Worm (Caenorhabditis elegans): Measurements from ENCODE around the gene unc-79.

Gene unc-79

DNA sequence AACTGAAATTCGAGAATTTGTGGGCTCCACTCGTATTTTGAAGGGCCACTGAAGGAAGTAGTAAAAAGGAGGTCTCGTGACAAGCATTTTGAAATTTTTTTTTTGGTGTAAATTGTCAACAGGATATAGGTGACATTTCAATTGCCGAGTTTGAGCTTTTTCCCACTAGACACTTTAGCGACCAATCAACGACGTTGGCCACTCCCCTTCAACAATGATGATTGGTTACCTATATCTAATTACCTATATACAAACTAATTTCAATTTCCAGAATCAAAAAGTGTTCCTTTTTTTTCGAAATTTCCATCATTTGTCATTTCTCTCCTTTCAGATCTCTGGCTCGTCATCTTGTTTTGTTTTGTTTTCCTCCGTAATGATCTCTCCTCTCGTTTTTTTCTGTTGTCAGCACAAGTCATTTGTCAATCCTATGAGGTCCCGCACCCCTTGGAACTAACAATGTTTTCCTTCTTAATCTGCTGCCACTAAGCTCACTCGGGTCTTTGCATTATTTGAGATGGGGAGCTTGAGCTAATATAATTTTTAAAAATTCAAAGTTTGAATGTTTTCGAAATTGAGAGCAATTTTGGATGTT lies 41.6 kb downstream of the unc-79 start:
- TF ChIP-seq nhr-12 (tag; optimal IDR thresholded peaks at IDR 0.05) = no peak
- TF ChIP-seq mbf-1 (tag; optimal IDR thresholded peaks at IDR 0.05) = no peak
- TF ChIP-seq Y55F3AM.14 (GFP tag; optimal IDR thresholded peaks at IDR 0.05) = no peak
- TF ChIP-seq sma-9 (GFP tag; optimal IDR thresholded peaks at IDR 0.05) = no peak
- no peak for TF ChIP-seq sma-9 (tag; optimal IDR thresholded peaks at IDR 0.05)
- TF ChIP-seq lin-13 (GFP tag; optimal IDR thresholded peaks at IDR 0.05) = no peak
- TF ChIP-seq egl-27 (tag; optimal IDR thresholded peaks at IDR 0.05) = no peak
- TF ChIP-seq crh-2 (tag; optimal IDR thresholded peaks at IDR 0.05) = no peak
- no peak for TF ChIP-seq lsy-2 (tag; optimal IDR thresholded peaks at IDR 0.05)
- TF ChIP-seq F13H6.1 (tag; optimal IDR thresholded peaks at IDR 0.05) = no peak
- no peak for TF ChIP-seq nhr-21 (tag; optimal IDR thresholded peaks at IDR 0.05)
- TF ChIP-seq unc-62 (GFP tag; optimal IDR thresholded peaks at IDR 0.05) = no peak
- TF ChIP-seq ZK546.5 (tag; optimal IDR thresholded peaks at IDR 0.05) = no peak
- no peak for TF ChIP-seq nhr-6 (tag; optimal IDR thresholded peaks at IDR 0.05)
- TF ChIP-seq nhr-129 (tag; optimal IDR thresholded peaks at IDR 0.05) = no peak
- no peak for TF ChIP-seq zag-1 (tag; optimal IDR thresholded peaks at IDR 0.05)
- TF ChIP-seq ceh-16 (tag; optimal IDR thresholded peaks at IDR 0.05) = no peak
- no peak for TF ChIP-seq nhr-11 (tag; optimal IDR thresholded peaks at IDR 0.05)

DNA sequence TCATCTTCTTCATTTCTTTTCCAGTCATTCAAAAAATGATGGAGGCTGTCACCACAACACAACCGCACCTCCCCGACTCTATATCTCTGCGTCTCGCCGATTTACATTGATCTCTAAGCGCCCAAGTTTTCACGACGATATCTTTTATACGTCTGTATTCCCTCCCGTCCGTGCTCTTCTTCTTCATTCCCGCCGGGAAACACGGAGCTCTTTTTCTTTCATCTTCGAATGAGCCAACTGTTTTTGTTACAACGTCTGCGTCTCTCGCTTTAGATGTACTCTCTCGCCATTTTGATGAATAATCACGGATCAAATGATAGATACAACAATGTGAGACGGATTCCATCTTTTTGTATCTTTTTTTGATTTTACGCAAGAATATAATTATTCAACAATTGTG lies 47.2 kb downstream of the unc-79 start:
- TF ChIP-seq snpc-4 (tag; optimal IDR thresholded peaks at IDR 0.05) = no peak
- TF ChIP-seq ZK546.5 (tag; optimal IDR thresholded peaks at IDR 0.05) = no peak
- TF ChIP-seq lin-13 (GFP tag; optimal IDR thresholded peaks at IDR 0.05) = no peak
- TF ChIP-seq lin-11 (tag; optimal IDR thresholded peaks at IDR 0.05) = no peak
- peak; percentile 19 for TF ChIP-seq C34F6.9 (tag; optimal IDR thresholded peaks at IDR 0.05)
- no peak for TF ChIP-seq nhr-21 (tag; optimal IDR thresholded peaks at IDR 0.05)
- TF ChIP-seq fos-1 (tag; optimal IDR thresholded peaks at IDR 0.05) = no peak
- TF ChIP-seq ama-1 (optimal IDR thresholded peaks at IDR 0.05) = no peak
- TF ChIP-seq nhr-77 (tag; optimal IDR thresholded peaks at IDR 0.05) = no peak
- TF ChIP-seq ztf-4 (tag; optimal IDR thresholded peaks at IDR 0.05) = no peak
- TF ChIP-seq sma-3 (GFP tag; optimal IDR thresholded peaks at IDR 0.05) = no peak
- no peak for TF ChIP-seq elt-3 (tag; optimal IDR thresholded peaks at IDR 0.05)
- no peak for TF ChIP-seq ztf-11 (tag; optimal IDR thresholded peaks at IDR 0.05)
- no peak for TF ChIP-seq blmp-1 (tag; optimal IDR thresholded peaks at IDR 0.05; ENCODE audit: insufficient read depth)
- no peak for TF ChIP-seq nhr-25 (tag; optimal IDR thresholded peaks at IDR 0.05)
- TF ChIP-seq nhr-11 (tag; optimal IDR thresholded peaks at IDR 0.05) = no peak
- TF ChIP-seq zag-1 (tag; optimal IDR thresholded peaks at IDR 0.05) = no peak
- TF ChIP-seq nhr-10 (tag; optimal IDR thresholded peaks at IDR 0.05) = no peak
- no peak for TF ChIP-seq lin-39 (tag; optimal IDR thresholded peaks at IDR 0.05)
- peak; percentile 47 for TF ChIP-seq sma-9 (GFP tag; optimal IDR thresholded peaks at IDR 0.05)
- no peak for TF ChIP-seq sma-9 (tag; optimal IDR thresholded peaks at IDR 0.05)
- TF ChIP-seq Y55F3AM.14 (GFP tag; optimal IDR thresholded peaks at IDR 0.05) = no peak
- TF ChIP-seq skn-1 (tag; optimal IDR thresholded peaks at IDR 0.05) = no peak
- TF ChIP-seq lsy-2 (tag; optimal IDR thresholded peaks at IDR 0.05) = peak in 1 of 2 experiments; percentile 52
- TF ChIP-seq unc-39 (tag; optimal IDR thresholded peaks at IDR 0.05) = no peak
- no peak for TF ChIP-seq nhr-12 (tag; optimal IDR thresholded peaks at IDR 0.05)
- no peak for TF ChIP-seq nhr-6 (tag; optimal IDR thresholded peaks at IDR 0.05)
- no peak for TF ChIP-seq crh-2 (tag; optimal IDR thresholded peaks at IDR 0.05)
- no peak for TF ChIP-seq ceh-82 (tag; optimal IDR thresholded peaks at IDR 0.05)
- no peak for TF ChIP-seq nhr-129 (tag; optimal IDR thresholded peaks at IDR 0.05)
- TF ChIP-seq F13H6.1 (tag; optimal IDR thresholded peaks at IDR 0.05) = peak; percentile 64

DNA sequence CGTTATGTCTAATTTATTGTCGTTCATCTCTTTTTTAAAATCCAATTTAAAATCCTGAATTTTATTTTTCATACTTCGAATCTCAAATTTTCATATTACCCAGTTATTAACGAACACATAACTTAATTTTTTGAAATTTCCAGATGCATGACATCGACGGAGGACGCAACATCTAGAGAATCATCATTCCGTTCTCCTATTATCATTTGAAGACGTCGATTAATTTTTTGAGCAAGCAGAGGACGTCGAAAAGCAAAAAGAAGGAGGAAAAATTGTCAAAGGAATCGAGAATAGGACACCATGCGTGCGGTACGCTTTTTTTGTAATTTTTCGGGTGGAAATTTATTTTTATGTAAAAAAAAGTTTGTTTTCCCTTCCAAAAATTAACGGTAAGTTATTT lies 48.7 kb downstream of the unc-79 start, which contains the start of gene unc-103:
TSS of gene unc-103 (plus strand) at position 301 of the 400 bp plus-strand sequence.
- TF ChIP-seq ceh-16 (tag; optimal IDR thresholded peaks at IDR 0.05) = no peak
- TF ChIP-seq elt-3 (tag; optimal IDR thresholded peaks at IDR 0.05) = no peak
- TF ChIP-seq ztf-1 (GFP tag; conservative IDR thresholded peaks at IDR 0.05) = no peak
- TF ChIP-seq C34F6.9 (tag; optimal IDR thresholded peaks at IDR 0.05) = no peak
- no peak for TF ChIP-seq nhr-25 (tag; optimal IDR thresholded peaks at IDR 0.05)
- no peak for TF ChIP-seq unc-55 (GFP tag; optimal IDR thresholded peaks at IDR 0.05)
- TF ChIP-seq nhr-12 (tag; optimal IDR thresholded peaks at IDR 0.05) = no peak
- TF ChIP-seq nhr-23 (tag; optimal IDR thresholded peaks at IDR 0.05) = no peak
- TF ChIP-seq unc-39 (tag; optimal IDR thresholded peaks at IDR 0.05) = no peak
- no peak for TF ChIP-seq elt-1 (tag; optimal IDR thresholded peaks at IDR 0.05)
- TF ChIP-seq nhr-237 (tag; optimal IDR thresholded peaks at IDR 0.05) = no peak
- no peak for TF ChIP-seq aly-2 (tag; optimal IDR thresholded peaks at IDR 0.05)
- no peak for TF ChIP-seq nhr-77 (tag; optimal IDR thresholded peaks at IDR 0.05)
- TF ChIP-seq mbf-1 (tag; optimal IDR thresholded peaks at IDR 0.05) = no peak
- TF ChIP-seq peb-1 (tag; optimal IDR thresholded peaks at IDR 0.05) = no peak
